Worm (Caenorhabditis elegans): Measurements from ENCODE around the gene T05B9.1.

ce11 chrII:11281177-11281576, 20.2 kb upstream of the T05B9.1 start:
- TF ChIP-seq ama-1 (optimal IDR thresholded peaks at IDR 0.05) (no peak), aly-1 (tag; optimal IDR thresholded peaks at IDR 0.05) (no peak), tbx-11 (GFP tag; IDR thresholded peaks at IDR 0.05) (no peak), F13C5.2 (tag; optimal IDR thresholded peaks at IDR 0.05) (no peak), flt-1 (GFP tag; IDR thresholded peaks at IDR 0.05) (no peak), ceh-36 (tag; optimal IDR thresholded peaks at IDR 0.05) (no peak), hnd-1 (tag; optimal IDR thresholded peaks at IDR 0.05) (no peak), tra-4 (tag; optimal IDR thresholded peaks at IDR 0.05) (no peak), pes-1 (GFP tag; IDR thresholded peaks at IDR 0.05) (no peak), sea-1 (GFP tag; conservative IDR thresholded peaks at IDR 0.05) (no peak), scrt-1 (GFP tag; IDR thresholded peaks at IDR 0.05) (no peak), ceh-13 (GFP tag; optimal IDR thresholded peaks at IDR 0.05) (no peak)

All from whole organism, early embryonic.